Fruit fly (Drosophila melanogaster) whole organism, embryonic: Measurements from ENCODE around the gene lin-52.

Experiments
- CG10147 ChIP-seq: fragments of 200-800 bp; sonication (Bioruptor generic); optimal IDR thresholded peaks from 2 replicates; lab custom pipeline; 2019; ENCODE audit warnings: missing biosample characterization, mild to moderate bottlenecking, missing genetic modification characterization, moderate library complexity
- CG1024 ChIP-seq: fragments of 200-800 bp; sonication (Bioruptor generic); IDR thresholded peaks from 2 replicates; pipeline ENCODE4 v1.3.6; 2022; ENCODE audit warnings: missing biosample characterization, missing genetic modification characterization
- CG10654 ChIP-seq: fragments of 200-800 bp; sonication (Bioruptor generic); optimal IDR thresholded peaks from 2 replicates; lab custom pipeline; 2016; ENCODE audit warnings: missing biosample characterization, missing genetic modification characterization
- CG10979 ChIP-seq: fragments of 200-800 bp; sonication (Bioruptor generic); optimal IDR thresholded peaks from 2 replicates; lab custom pipeline; 2018; ENCODE audit warnings: missing biosample characterization, mild to moderate bottlenecking, missing genetic modification characterization, moderate library complexity
- CG11093 ChIP-seq: fragments of 200-800 bp; sonication (Bioruptor generic); IDR thresholded peaks from 3 replicates; pipeline ENCODE4 v1.3.6; 2022; ENCODE audit warnings: missing biosample characterization, missing genetic modification characterization
- CG12391 ChIP-seq: fragments of 200-800 bp; sonication (Bioruptor generic); optimal IDR thresholded peaks from 3 replicates; lab custom pipeline; 2018; ENCODE audit warnings: missing biosample characterization, mild to moderate bottlenecking, missing genetic modification characterization, moderate library complexity
- CG14860 ChIP-seq: fragments of 200-800 bp; sonication (Bioruptor generic); IDR thresholded peaks from 3 replicates; pipeline ENCODE4 v1.3.6; 2022; ENCODE audit warnings: missing biosample characterization, missing genetic modification characterization; ENCODE audit not compliant: partially characterized antibody
- CG17359 ChIP-seq: fragments of 200-800 bp; sonication (Bioruptor generic); optimal IDR thresholded peaks from 3 replicates; lab custom pipeline; 2018; ENCODE audit warnings: missing biosample characterization, mild to moderate bottlenecking, missing genetic modification characterization, moderate library complexity
- CG17802 ChIP-seq: fragments of 200-800 bp; sonication (Bioruptor generic); optimal IDR thresholded peaks from 2 replicates; lab custom pipeline; 2018; ENCODE audit warnings: missing biosample characterization, mild to moderate bottlenecking, missing genetic modification characterization, moderate library complexity
- CG18262 ChIP-seq: fragments of 200-800 bp; optimal IDR thresholded peaks from 3 replicates; lab custom pipeline; 2019; ENCODE audit warnings: missing biosample characterization, mild to moderate bottlenecking, missing genetic modification characterization, moderate library complexity
- CG18619 ChIP-seq: fragments of 200-800 bp; sonication (Bioruptor generic); optimal IDR thresholded peaks from 3 replicates; lab custom pipeline; 2017; ENCODE audit warnings: missing biosample characterization, mild to moderate bottlenecking, missing genetic modification characterization
- CG3407 ChIP-seq: fragments of 200-800 bp; sonication (Bioruptor generic); optimal IDR thresholded peaks from 2 replicates; lab custom pipeline; 2018; ENCODE audit warnings: missing biosample characterization, mild to moderate bottlenecking, missing genetic modification characterization
- CG3726 ChIP-seq: fragments of 200-800 bp; sonication (Bioruptor generic); IDR thresholded peaks from 3 replicates; pipeline ENCODE4, ENCODE4 v1.3.6; 2022; ENCODE audit warnings: missing biosample characterization, missing genetic modification characterization
- CG4328 ChIP-seq: fragments of 200-800 bp; sonication (Bioruptor generic); optimal IDR thresholded peaks from 3 replicates; lab custom pipeline; 2017; ENCODE audit warnings: missing biosample characterization, missing genetic modification reagents, missing genetic modification characterization
- CG5245 ChIP-seq: fragments of 200-800 bp; sonication (Bioruptor generic); optimal IDR thresholded peaks from 3 replicates; lab custom pipeline; 2016; ENCODE audit warnings: missing biosample characterization, missing genetic modification characterization
- CG6254 ChIP-seq: fragments of 200-800 bp; sonication (Bioruptor generic); optimal IDR thresholded peaks from 3 replicates; lab custom pipeline; 2017; ENCODE audit warnings: mild to moderate bottlenecking, missing biosample characterization, missing genetic modification reagents, missing genetic modification characterization
- CG7839 ChIP-seq: fragments of 200-800 bp; sonication (Bioruptor generic); optimal IDR thresholded peaks from 3 replicates; lab custom pipeline; 2018; ENCODE audit warnings: missing biosample characterization, mild to moderate bottlenecking, missing genetic modification characterization, moderate library complexity
- CG8924 ChIP-seq: fragments of 200-800 bp; optimal IDR thresholded peaks from 3 replicates; lab custom pipeline; 2019; ENCODE audit warnings: missing biosample characterization, mild to moderate bottlenecking, missing genetic modification characterization, moderate library complexity
- CG9817 ChIP-seq: fragments of 200-800 bp; sonication (Bioruptor generic); optimal IDR thresholded peaks from 2 replicates; lab custom pipeline; 2018; ENCODE audit warnings: missing biosample characterization, mild to moderate bottlenecking, missing genetic modification characterization, moderate library complexity
- CoRest ChIP-seq: fragments of 200-800 bp; sonication (Bioruptor generic); optimal IDR thresholded peaks from 3 replicates; lab custom pipeline; 2018; ENCODE audit warnings: missing biosample characterization, mild to moderate bottlenecking, missing genetic modification characterization, moderate library complexity
- D ChIP-seq, 2 experiments: fragments of 200-800 bp in 1 of 2; fragments of >200 bp in 1 of 2; sonication (Bioruptor generic) in 1 of 2; optimal IDR thresholded peaks; 2 replicates in 1 of 2; 3 replicates in 1 of 2; lab custom pipeline; 2017; ENCODE audit warnings: mild to moderate bottlenecking in 1 of 2, missing biosample characterization in 1 of 2, missing genetic modification characterization in 1 of 2, missing genetic modification reagents in 1 of 2
- Dbx ChIP-seq: fragments of 200-800 bp; sonication (Bioruptor generic); IDR thresholded peaks from 3 replicates; pipeline ENCODE4 v1.3.6; 2022; ENCODE audit warnings: missing biosample characterization, missing genetic modification characterization
- Dek ChIP-seq: fragments of 200-800 bp; sonication (Bioruptor generic); optimal IDR thresholded peaks from 3 replicates; lab custom pipeline; 2019; ENCODE audit warnings: missing biosample characterization, mild to moderate bottlenecking, missing genetic modification characterization, moderate library complexity
- Doc2 ChIP-seq: fragments of 200-800 bp; sonication (Bioruptor generic); IDR thresholded peaks from 2 replicates; pipeline ENCODE4 v1.3.6; 2022; ENCODE audit warnings: missing biosample characterization, missing genetic modification characterization
- Doc3 ChIP-seq: fragments of 200-800 bp; sonication (Bioruptor generic); IDR thresholded peaks from 3 replicates; pipeline ENCODE4 v1.3.6; 2022; ENCODE audit warnings: missing biosample characterization, missing genetic modification characterization; ENCODE audit not compliant: partially characterized antibody
- Drgx ChIP-seq: fragments of 200-800 bp; sonication (Bioruptor generic); IDR thresholded peaks from 2 replicates; pipeline ENCODE4 v1.3.6; 2022; ENCODE audit warnings: missing biosample characterization, missing genetic modification characterization
- Ets65A ChIP-seq: fragments of 200-800 bp; sonication (Bioruptor generic); peaks from one replicate; lab custom pipeline; 2016; ENCODE audit warnings: missing biosample characterization, missing genetic modification characterization
- HLH3B ChIP-seq: fragments of 200-800 bp; sonication (Bioruptor generic); IDR thresholded peaks from 2 replicates; pipeline ENCODE4 v1.3.6; 2022; ENCODE audit warnings: missing biosample characterization, missing genetic modification characterization
- Hand ChIP-seq: fragments of 200-800 bp; sonication (Bioruptor generic); optimal IDR thresholded peaks from 2 replicates; lab custom pipeline; 2017; ENCODE audit warnings: mild to moderate bottlenecking, missing biosample characterization, missing genetic modification reagents, missing genetic modification characterization
- Hmr ChIP-seq: fragments of 200-800 bp; sonication (Bioruptor generic); optimal IDR thresholded peaks from 3 replicates; lab custom pipeline; 2017; ENCODE audit warnings: mild to moderate bottlenecking, missing biosample characterization, missing genetic modification reagents, missing genetic modification characterization
- Hmx ChIP-seq: fragments of 200-800 bp; sonication (Bioruptor generic); optimal IDR thresholded peaks from 2 replicates; lab custom pipeline; 2016; ENCODE audit warnings: missing biosample characterization, missing genetic modification characterization
- Myb ChIP-seq: fragments of 200-800 bp; sonication (Bioruptor generic); optimal IDR thresholded peaks from 2 replicates; lab custom pipeline; 2016; ENCODE audit warnings: missing biosample characterization, missing genetic modification characterization
- NK7.1 ChIP-seq: fragments of 200-800 bp; sonication (Bioruptor generic); optimal IDR thresholded peaks from 3 replicates; lab custom pipeline; 2016; ENCODE audit warnings: missing biosample characterization, missing genetic modification characterization
- Opbp ChIP-seq: fragments of 200-800 bp; sonication (Bioruptor generic); IDR thresholded peaks from 3 replicates; pipeline ENCODE4 v1.3.6; 2022; ENCODE audit warnings: missing biosample characterization, missing genetic modification characterization; ENCODE audit not compliant: partially characterized antibody
- Ptx1 ChIP-seq: fragments of 200-800 bp; sonication (Bioruptor generic); IDR thresholded peaks from 2 replicates; pipeline ENCODE4 v1.3.6; 2022; ENCODE audit warnings: missing biosample characterization, missing genetic modification characterization
- Sox102F ChIP-seq: fragments of 200-800 bp; sonication (Bioruptor generic); optimal IDR thresholded peaks from 2 replicates; lab custom pipeline; 2018; ENCODE audit warnings: missing biosample characterization, mild to moderate bottlenecking, missing genetic modification characterization, moderate library complexity
- ci ChIP-seq: fragments of 200-800 bp; sonication (Bioruptor generic); IDR thresholded peaks from 3 replicates; pipeline ENCODE4 v1.3.6; 2022; ENCODE audit warnings: missing biosample characterization, missing genetic modification characterization
- emc ChIP-seq: fragments of 200-800 bp; sonication (Bioruptor generic); optimal IDR thresholded peaks from 2 replicates; lab custom pipeline; 2016; ENCODE audit warnings: missing biosample characterization, missing genetic modification characterization
- ems ChIP-seq: fragments of 200-800 bp; sonication (Bioruptor generic); optimal IDR thresholded peaks from 3 replicates; lab custom pipeline; 2016; ENCODE audit warnings: missing biosample characterization, missing genetic modification characterization
- gem ChIP-seq: fragments of 200-800 bp; sonication (Bioruptor generic); optimal IDR thresholded peaks from 2 replicates; lab custom pipeline; 2019; ENCODE audit warnings: missing biosample characterization, mild to moderate bottlenecking, missing genetic modification characterization, moderate library complexity
- grau ChIP-seq: fragments of 200-800 bp; optimal IDR thresholded peaks from 3 replicates; lab custom pipeline; 2019; ENCODE audit warnings: missing biosample characterization, mild to moderate bottlenecking, missing genetic modification characterization, moderate library complexity
- ken ChIP-seq: fragments of 200-800 bp; sonication (Bioruptor generic); IDR thresholded peaks from 3 replicates; pipeline ENCODE4 v1.3.6; 2022; ENCODE audit warnings: missing biosample characterization, missing genetic modification characterization
- mirr ChIP-seq: fragments of 200-800 bp; sonication (Bioruptor generic); optimal IDR thresholded peaks from 3 replicates; lab custom pipeline; 2018; ENCODE audit warnings: missing biosample characterization, mild to moderate bottlenecking, missing genetic modification characterization
- pzg ChIP-seq: fragments of 200-800 bp; sonication (Bioruptor generic); optimal IDR thresholded peaks from 3 replicates; lab custom pipeline; 2018; ENCODE audit warnings: missing biosample characterization, mild to moderate bottlenecking, missing genetic modification characterization, moderate library complexity
- seq ChIP-seq: fragments of 200-800 bp; sonication (Bioruptor generic); IDR thresholded peaks from 2 replicates; pipeline ENCODE4 v1.3.6; 2022; ENCODE audit warnings: missing biosample characterization, missing genetic modification characterization
- so ChIP-seq: fragments of 200-800 bp; sonication (Bioruptor generic); IDR thresholded peaks from 3 replicates; pipeline ENCODE4 v1.3.6; 2022; ENCODE audit warnings: missing biosample characterization, missing genetic modification characterization
- sr ChIP-seq: fragments of 200-800 bp; sonication (Bioruptor generic); IDR thresholded peaks from 3 replicates; pipeline ENCODE4 v1.3.6; 2022; ENCODE audit warnings: missing biosample characterization, missing genetic modification characterization
- unpg ChIP-seq: fragments of 200-800 bp; sonication (Bioruptor generic); optimal IDR thresholded peaks from 3 replicates; lab custom pipeline; 2018; ENCODE audit warnings: missing biosample characterization, mild to moderate bottlenecking, missing genetic modification characterization, moderate library complexity

Gene lin-52

dm6 chrX:5786559-5786958 is 31.8 kb upstream of the lin-52 start (continued):
- TF ChIP-seq gem (peak; percentile 65), ken (GFP tag; lab: Robert Waterston, UW) (peak; percentile 30; the same call in 1 of the 3 replicates), CG12391 (tag; lab: Kevin White, UChicago) (peak; percentile 56), seq (0 out of 2 replicates have a peak, but pooled peaks have one; percentile 37), Opbp (GFP tag; lab: Robert Waterston, UW) (no peak), CoRest (tag; lab: Kevin White, UChicago) (peak; percentile 43), Hmr (GFP tag; lab: Kevin White, UChicago) (peak; percentile 4), CG8924 (tag; lab: Kevin White, UChicago) (peak; percentile 48), ci (GFP tag; lab: Robert Waterston, UW) (peak; percentile 44; the same call in 2 of the 3 replicates), ems (peak; percentile 4), CG11093 (GFP tag; lab: Robert Waterston, UW) (no peak), CG4328 (no peak), Drgx (peak; percentile 89), Dek (tag; lab: Kevin White, UChicago) (peak; percentile 16), CG18262 (tag; lab: Kevin White, UChicago) (peak; percentile 58), Sox102F (GFP tag; lab: Kevin White, UChicago) (peak; percentile 75)

dm6 chrX:5783260-5784040 is 28.7 kb upstream of the lin-52 start:
- TF ChIP-seq Hand (GFP tag; lab: Kevin White, UChicago) (no peak), Myb (GFP tag; lab: Kevin White, UChicago) (no peak), grau (peak; percentile 38), CG1024 (GFP tag; lab: Robert Waterston, UW) (no peak), CG5245 (GFP tag; lab: Kevin White, UChicago) (no peak), CG17359 (tag; lab: Kevin White, UChicago) (peak; percentile 64), CG8924 (tag; lab: Kevin White, UChicago) (peak; percentile 25), Ets65A (GFP tag; lab: Kevin White, UChicago) (no peak), emc (GFP tag; lab: Kevin White, UChicago) (no peak), CG9817 (tag; lab: Kevin White, UChicago) (no peak), CG17802 (tag; lab: Kevin White, UChicago) (no peak), CG14860 (GFP tag; lab: Robert Waterston, UW) (no peak), sr (GFP tag; lab: Robert Waterston, UW) (no peak), CG3407 (GFP tag; lab: Kevin White, UChicago) (peak; percentile 41), CG10147 (no peak), NK7.1 (GFP tag; lab: Kevin White, UChicago) (no peak), CG3726 (GFP tag; lab: Robert Waterston, UW) (no peak), pzg (GFP tag; lab: Kevin White, UChicago) (no peak), Hmx (GFP tag; lab: Kevin White, UChicago) (no peak), Dbx (no peak), CG18619 (GFP tag; lab: Kevin White, UChicago) (no peak), CG10654 (GFP tag; lab: Kevin White, UChicago) (no peak), Doc3 (no peak), Ptx1 (GFP tag; lab: Robert Waterston, UW) (peak; percentile 49), mirr (GFP tag; lab: Kevin White, UChicago) (no peak), HLH3B (GFP tag; lab: Robert Waterston, UW) (peak; percentile 45), Doc2 (GFP tag; lab: Robert Waterston, UW) (no peak), CG10979 (tag; lab: Kevin White, UChicago) (peak; percentile 63), D (optimal IDR thresholded peaks at IDR 0.05; lab: Kevin White, UChicago) (no peak), D (GFP tag; optimal IDR thresholded peaks at IDR 0.05; lab: Kevin White, UChicago) (peak; percentile 42), so (GFP tag; lab: Robert Waterston, UW) (peak; percentile 47; the same call in 1 of the 3 replicates), CG6254 (peak; percentile 30), unpg (GFP tag; lab: Kevin White, UChicago) (peak; percentile 61), CG7839 (peak; percentile 62)
